Fruit fly (Drosophila melanogaster) whole organism, adult: ENCODE data around the gene Dna2.
A peak's percentile ranks its signal among the peaks of the same experiment; 100 is the strongest.

Experiments used
- CG11617 ChIP-seq: fragments of 200-800 bp; sonication (Bioruptor generic); optimal IDR thresholded peaks from 2 replicates; lab custom pipeline; 2017; ENCODE audit warnings: mild to moderate bottlenecking, missing biosample characterization, missing genetic modification reagents, missing genetic modification characterization
- CG12768 ChIP-seq: fragments of 200-800 bp; sonication (Bioruptor generic); optimal IDR thresholded peaks from 2 replicates; lab custom pipeline; 2017; ENCODE audit warnings: missing biosample characterization, missing genetic modification characterization, mild to moderate bottlenecking, moderate library complexity, missing genetic modification reagents
- CG14711 ChIP-seq: fragments of 200-800 bp; sonication (Bioruptor generic); optimal IDR thresholded peaks from 2 replicates; lab custom pipeline; 2018; ENCODE audit warnings: missing biosample characterization, mild to moderate bottlenecking, missing genetic modification characterization, moderate library complexity
- CG1620 ChIP-seq: fragments of 200-800 bp; sonication (Bioruptor generic); optimal IDR thresholded peaks from 2 replicates; lab custom pipeline; 2016; ENCODE audit warnings: missing biosample characterization, missing genetic modification characterization
- CG33017 ChIP-seq: fragments of 200-800 bp; sonication (Bioruptor generic); optimal IDR thresholded peaks from 2 replicates; lab custom pipeline; 2018; ENCODE audit warnings: missing biosample characterization, mild to moderate bottlenecking, missing genetic modification characterization, moderate library complexity
- CG5204 ChIP-seq: fragments of 200-800 bp; sonication (Bioruptor generic); optimal IDR thresholded peaks from 2 replicates; lab custom pipeline; 2016; ENCODE audit warnings: missing biosample characterization, missing genetic modification characterization
- CG7045 ChIP-seq: fragments of 200-800 bp; sonication (Bioruptor generic); optimal IDR thresholded peaks from 2 replicates; lab custom pipeline; 2017; ENCODE audit warnings: missing biosample characterization, mild to moderate bottlenecking, missing genetic modification characterization
- CG7101 ChIP-seq: fragments of 200-800 bp; sonication (Bioruptor generic); optimal IDR thresholded peaks from 2 replicates; lab custom pipeline; 2018; ENCODE audit warnings: missing biosample characterization, mild to moderate bottlenecking, missing genetic modification characterization, moderate library complexity
- Clk ChIP-seq: fragments of 200-800 bp; sonication (Bioruptor generic); optimal IDR thresholded peaks from 2 replicates; lab custom pipeline; 2017; ENCODE audit warnings: missing biosample characterization, missing genetic modification characterization
- Crg-1 ChIP-seq: fragments of 200-800 bp; sonication (Bioruptor generic); optimal IDR thresholded peaks from 2 replicates; lab custom pipeline; 2016; ENCODE audit warnings: missing biosample characterization, missing genetic modification characterization
- Hr96 ChIP-seq: fragments of 200-800 bp; sonication (Bioruptor generic); optimal IDR thresholded peaks from 2 replicates; lab custom pipeline; 2016; ENCODE audit warnings: missing biosample characterization, missing genetic modification characterization
- Mnt ChIP-seq: fragments of 200-800 bp; sonication (Bioruptor generic); optimal IDR thresholded peaks from 2 replicates; lab custom pipeline; 2016; ENCODE audit warnings: missing biosample characterization, mild to moderate bottlenecking, missing genetic modification characterization
- bab1 ChIP-seq: fragments of 200-800 bp; sonication (Bioruptor generic); optimal IDR thresholded peaks from 3 replicates; lab custom pipeline; 2019; ENCODE audit warnings: missing biosample characterization, mild to moderate bottlenecking, missing genetic modification characterization, moderate library complexity
- cic ChIP-seq: fragments of 200-800 bp; sonication (Bioruptor generic); optimal IDR thresholded peaks from 2 replicates; lab custom pipeline; 2017; ENCODE audit warnings: missing biosample characterization, mild to moderate bottlenecking, missing genetic modification characterization, moderate library complexity
- cnc ChIP-seq, 2 experiments: fragments of >200 bp; optimal IDR thresholded peaks; 2 replicates each; lab custom pipeline; 2017
- kay ChIP-seq: fragments of 200-800 bp; sonication (Bioruptor generic); peaks from one replicate; lab custom pipeline; 2016; ENCODE audit warnings: missing biosample characterization, missing genetic modification characterization, borderline replicate concordance
- ovo ChIP-seq: fragments of 200-800 bp; sonication (Bioruptor generic); optimal IDR thresholded peaks from 2 replicates; lab custom pipeline; 2016; ENCODE audit warnings: missing biosample characterization, missing genetic modification characterization
- pad ChIP-seq: fragments of 200-800 bp; sonication (Bioruptor generic); optimal IDR thresholded peaks from 3 replicates; lab custom pipeline; 2017; ENCODE audit warnings: missing biosample characterization, missing genetic modification characterization, mild to moderate bottlenecking, moderate library complexity, missing genetic modification reagents
- tj ChIP-seq: fragments of 200-800 bp; sonication (Bioruptor generic); optimal IDR thresholded peaks from 3 replicates; lab custom pipeline; 2017; ENCODE audit warnings: missing biosample characterization, mild to moderate bottlenecking, missing genetic modification characterization, moderate library complexity
- toe ChIP-seq: fragments of 200-800 bp; sonication (Bioruptor generic); optimal IDR thresholded peaks from 2 replicates; lab custom pipeline; 2016; ENCODE audit warnings: missing biosample characterization, missing genetic modification characterization

Dna2 gene

DNA sequence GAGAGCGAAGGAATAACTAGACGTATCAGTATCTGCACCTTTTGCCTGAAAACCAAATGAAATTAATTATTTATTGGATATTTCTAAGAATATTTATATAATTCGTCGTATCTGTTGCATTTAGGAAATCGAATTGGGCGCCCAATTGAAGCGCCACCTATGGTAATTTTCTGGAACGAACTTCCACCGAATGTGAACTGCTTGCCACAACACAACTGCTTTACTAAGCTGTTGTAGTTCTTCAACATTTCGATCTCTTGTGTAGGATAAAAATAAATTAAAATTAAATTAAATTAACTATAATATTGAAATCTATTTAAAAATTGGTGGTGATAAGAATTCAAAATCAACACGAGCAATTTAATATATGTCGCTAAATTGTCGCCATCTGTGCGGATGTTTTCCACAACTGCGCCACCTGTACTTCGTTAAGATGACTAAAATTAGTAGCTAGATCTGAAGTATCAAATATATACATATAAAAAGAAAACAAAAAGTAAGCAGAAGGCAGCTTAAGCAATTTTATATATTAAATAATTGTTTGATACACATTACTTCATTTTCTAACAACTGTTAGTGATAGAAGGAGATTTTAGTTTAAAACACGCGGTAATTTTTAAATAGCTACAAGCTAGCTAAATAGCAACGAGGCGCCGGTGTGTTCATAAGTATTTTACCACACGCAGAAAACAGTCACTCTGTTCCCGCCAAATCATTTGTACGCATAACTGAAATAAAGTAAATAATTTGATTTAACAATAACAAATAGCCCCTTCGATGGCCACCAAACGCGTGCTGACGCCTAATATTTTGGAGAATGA lies at the start of gene Dna2:
Gene Dna2, plus strand, starts transcription at position 688 of the 821 bp plus-strand sequence.
- no peak for TF ChIP-seq CG5204
- peak; percentile 0 for TF ChIP-seq pad (GFP tag; lab: Kevin White, UChicago)
- TF ChIP-seq Mnt (GFP tag; lab: Kevin White, UChicago): no peak
- TF ChIP-seq Crg-1 (GFP tag; lab: Kevin White, UChicago): peak; percentile 12
- no peak for TF ChIP-seq tj (GFP tag; lab: Kevin White, UChicago)
- TF ChIP-seq Hr96 (GFP tag; lab: Kevin White, UChicago): peak; percentile 18
- no peak for TF ChIP-seq cnc (optimal IDR thresholded peaks at IDR 0.05; lab: Kevin White, UChicago)

DNA sequence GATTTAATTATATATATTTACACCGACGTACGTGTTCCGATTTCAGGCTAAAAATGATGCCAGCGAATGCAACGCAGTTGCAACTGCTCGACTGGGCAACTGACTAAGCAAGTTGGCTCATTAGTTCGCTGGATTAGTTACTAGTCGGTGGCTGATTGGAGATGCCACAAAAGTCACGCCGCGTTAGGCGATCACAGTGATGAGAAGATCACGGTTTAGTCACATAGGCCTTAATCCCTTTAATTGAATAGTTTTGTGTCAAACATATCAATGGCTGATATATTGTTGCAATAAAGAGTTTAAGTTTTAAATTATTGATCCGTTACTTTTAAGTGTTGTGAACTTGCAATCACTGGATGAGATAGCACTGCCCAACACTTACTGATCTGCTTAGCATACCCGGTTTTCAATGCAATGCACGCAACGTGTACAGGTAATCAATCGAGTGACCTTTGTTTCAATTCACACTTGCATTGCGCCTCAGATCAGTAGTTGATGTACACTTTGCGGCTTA lies 45.4 kb upstream of the Dna2 start, which contains the start of the genes CG1791 and CG1889:
Gene CG1791, minus strand, starts transcription at position 101 of the 514 bp plus-strand sequence.
Gene CG1889, plus strand, starts transcription at position 464 of the 514 bp plus-strand sequence.
- TF ChIP-seq cic (GFP tag; lab: Kevin White, UChicago) (no peak), CG14711 (no peak), Clk (GFP tag; lab: Kevin White, UChicago) (no peak), ovo (GFP tag; lab: Kevin White, UChicago) (no peak), CG33017 (tag; lab: Kevin White, UChicago) (no peak), Mnt (GFP tag; lab: Kevin White, UChicago) (no peak), Crg-1 (GFP tag; lab: Kevin White, UChicago) (no peak), cnc (optimal IDR thresholded peaks at IDR 0.05; lab: Kevin White, UChicago) (no peak), Hr96 (GFP tag; lab: Kevin White, UChicago) (no peak), pad (GFP tag; lab: Kevin White, UChicago) (no peak), CG1620 (no peak), CG11617 (GFP tag; lab: Kevin White, UChicago) (no peak), tj (GFP tag; lab: Kevin White, UChicago) (no peak), CG12768 (GFP tag; lab: Kevin White, UChicago) (no peak), bab1 (GFP tag; lab: Kevin White, UChicago) (no peak), CG5204 (no peak), kay (GFP tag; lab: Kevin White, UChicago) (no peak), CG7101 (tag; lab: Kevin White, UChicago) (no peak), toe (GFP tag; lab: Kevin White, UChicago) (no peak), CG7045 (no peak)

DNA sequence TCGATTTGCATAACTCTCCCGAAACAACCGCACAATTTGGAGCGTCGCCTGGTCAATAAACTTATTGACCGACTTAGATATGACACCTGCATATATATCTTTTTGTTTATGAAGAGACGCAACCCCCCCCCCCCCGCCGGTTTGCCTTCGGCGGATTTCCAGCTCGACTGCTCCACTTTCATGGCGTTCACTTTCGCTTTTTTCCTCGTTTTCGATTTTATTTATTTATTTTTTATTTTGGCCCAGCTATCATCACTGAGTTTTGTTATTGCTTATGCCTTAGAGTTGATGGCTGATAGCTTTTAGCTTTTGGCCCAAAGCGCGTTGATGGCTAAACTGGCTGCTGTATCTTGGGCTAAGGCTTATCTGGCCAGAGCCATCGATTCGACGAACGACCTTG lies 34.3 kb upstream of the Dna2 start:
- TF ChIP-seq CG12768 (GFP tag; lab: Kevin White, UChicago) (no peak), bab1 (GFP tag; lab: Kevin White, UChicago) (no peak)

DNA sequence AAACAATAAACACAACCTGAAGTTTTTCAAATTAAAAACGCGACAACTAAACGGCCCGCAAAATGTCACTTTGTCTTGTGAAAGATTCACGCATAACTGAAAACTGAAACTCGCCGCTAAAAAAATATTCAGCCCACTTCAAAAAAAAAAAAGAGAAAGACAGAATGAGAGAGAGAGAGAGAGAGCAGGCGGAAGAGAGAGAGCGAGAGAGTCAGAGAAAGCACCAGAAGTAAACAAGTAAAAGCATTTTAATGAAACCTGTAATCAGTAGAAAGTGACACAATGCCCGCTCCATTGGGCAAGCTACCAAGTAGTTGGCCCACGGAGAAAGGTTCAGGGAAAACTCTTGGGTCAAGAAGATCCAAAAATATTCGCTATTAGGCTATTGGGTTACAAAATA lies 33.0 kb upstream of the Dna2 start, which contains the start of gene CG43386:
Gene CG43386, minus strand, starts transcription at position 101 of the 400 bp plus-strand sequence.
- no peak for TF ChIP-seq tj (GFP tag; lab: Kevin White, UChicago)
- no peak for TF ChIP-seq toe (GFP tag; lab: Kevin White, UChicago)
- TF ChIP-seq CG11617 (GFP tag; lab: Kevin White, UChicago): no peak
- TF ChIP-seq CG14711: no peak
- TF ChIP-seq CG5204: no peak
- no peak for TF ChIP-seq Mnt (GFP tag; lab: Kevin White, UChicago)
- no peak for TF ChIP-seq ovo (GFP tag; lab: Kevin White, UChicago)
- no peak for TF ChIP-seq cic (GFP tag; lab: Kevin White, UChicago)
- TF ChIP-seq CG7101 (tag; lab: Kevin White, UChicago): no peak

DNA sequence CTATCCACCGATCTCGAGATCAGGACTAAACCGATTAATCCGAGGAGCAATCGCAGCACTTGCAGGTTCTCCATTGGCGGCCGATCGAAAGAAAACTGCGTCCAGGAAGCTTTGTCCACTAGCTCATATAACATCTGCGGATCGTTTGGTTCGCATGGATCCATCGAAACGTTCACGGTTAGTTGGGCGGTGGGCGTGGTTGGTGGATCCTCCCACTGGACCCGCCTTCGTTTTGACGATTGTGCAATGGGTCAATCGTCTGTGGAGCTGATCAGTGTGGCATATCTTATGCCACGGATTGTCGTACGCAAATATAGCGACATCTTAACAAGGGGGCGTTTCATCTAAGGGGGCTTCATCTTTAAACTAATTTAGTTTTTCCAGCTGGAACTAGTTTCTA lies 29.8 kb upstream of the Dna2 start, which contains the start of gene CG15252:
Gene CG15252, minus strand, starts transcription at position 101 of the 400 bp plus-strand sequence.
- TF ChIP-seq CG33017 (tag; lab: Kevin White, UChicago) (no peak), bab1 (GFP tag; lab: Kevin White, UChicago) (no peak), Mnt (GFP tag; lab: Kevin White, UChicago) (no peak), CG12768 (GFP tag; lab: Kevin White, UChicago) (no peak), tj (GFP tag; lab: Kevin White, UChicago) (no peak), CG7045 (no peak), cnc (optimal IDR thresholded peaks at IDR 0.05; lab: Kevin White, UChicago) (no peak), CG11617 (GFP tag; lab: Kevin White, UChicago) (no peak), cic (GFP tag; lab: Kevin White, UChicago) (no peak), CG5204 (no peak), toe (GFP tag; lab: Kevin White, UChicago) (no peak), pad (GFP tag; lab: Kevin White, UChicago) (no peak)

DNA sequence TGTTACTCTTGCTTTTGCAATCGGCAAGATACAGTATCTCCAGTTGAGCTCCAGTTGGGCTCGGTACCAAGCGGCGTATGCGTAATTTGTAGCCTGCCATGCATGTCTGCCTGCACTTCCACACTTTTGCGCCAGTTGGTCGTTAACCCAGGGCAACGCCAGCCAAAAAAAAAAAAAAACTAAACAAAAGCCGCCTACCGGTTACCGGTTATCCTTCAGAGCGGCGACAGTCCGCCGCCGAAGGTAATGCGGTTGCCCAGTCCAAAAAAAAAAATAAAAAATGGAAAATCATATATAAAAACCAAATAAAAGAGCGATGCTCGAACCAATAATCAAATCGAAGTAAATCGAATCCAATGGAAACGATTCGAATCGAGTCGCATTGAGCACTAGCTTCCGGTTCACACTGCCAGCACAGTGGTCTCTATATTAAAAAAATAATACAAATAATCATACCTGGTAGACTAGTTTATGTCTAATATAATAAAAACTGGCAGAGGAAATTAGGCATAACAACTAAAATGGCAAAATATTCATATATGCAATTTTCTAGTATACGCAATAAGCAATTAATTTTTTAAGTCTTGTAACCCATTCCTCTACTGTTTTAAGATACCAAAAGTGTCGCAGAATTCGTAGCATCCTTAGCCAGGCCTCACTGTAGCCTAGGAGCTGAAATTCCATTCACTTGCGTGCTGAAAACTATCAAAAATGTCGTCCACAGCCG lies 22.8 kb upstream of the Dna2 start:
- TF ChIP-seq CG7101 (tag; lab: Kevin White, UChicago): no peak
- no peak for TF ChIP-seq CG11617 (GFP tag; lab: Kevin White, UChicago)
- no peak for TF ChIP-seq cnc (optimal IDR thresholded peaks at IDR 0.05; lab: Kevin White, UChicago)
- TF ChIP-seq CG7045: no peak
- TF ChIP-seq CG12768 (GFP tag; lab: Kevin White, UChicago): no peak
- no peak for TF ChIP-seq CG1620
- TF ChIP-seq CG14711: no peak
- TF ChIP-seq Clk (GFP tag; lab: Kevin White, UChicago): no peak
- TF ChIP-seq CG33017 (tag; lab: Kevin White, UChicago): no peak
- no peak for TF ChIP-seq CG5204
- TF ChIP-seq Crg-1 (GFP tag; lab: Kevin White, UChicago): no peak
- TF ChIP-seq Hr96 (GFP tag; lab: Kevin White, UChicago): no peak
- no peak for TF ChIP-seq toe (GFP tag; lab: Kevin White, UChicago)
- TF ChIP-seq ovo (GFP tag; lab: Kevin White, UChicago): no peak
- TF ChIP-seq Mnt (GFP tag; lab: Kevin White, UChicago): no peak
- TF ChIP-seq bab1 (GFP tag; lab: Kevin White, UChicago): no peak
- TF ChIP-seq kay (GFP tag; lab: Kevin White, UChicago): no peak
